Fruit fly (Drosophila melanogaster): Measurements from ENCODE around the gene drongo.

Gene drongo

dm6 chr2L:866950-867744 lies 16.3 kb upstream of the drongo start:
- peak; percentile 43 for TF ChIP-seq Dfd (GFP tag; optimal IDR thresholded peaks at IDR 0.05)
- peak; percentile 74 for TF ChIP-seq Mio (GFP tag; optimal IDR thresholded peaks at IDR 0.05)
- peak; percentile 62 for TF ChIP-seq jim (GFP tag; optimal IDR thresholded peaks at IDR 0.05)
- no peak for TF ChIP-seq pan (optimal IDR thresholded peaks at IDR 0.05)
- peak; percentile 97 for TF ChIP-seq rgr (GFP tag; optimal IDR thresholded peaks at IDR 0.05)
- TF ChIP-seq CG32264 (GFP tag; optimal IDR thresholded peaks at IDR 0.05), result peak; percentile 95
- TF ChIP-seq brk (GFP tag; optimal IDR thresholded peaks at IDR 0.05), result peak; percentile 92
- no peak for TF ChIP-seq Abd-B (GFP tag; optimal IDR thresholded peaks at IDR 0.05)
- TF ChIP-seq Hr78 (GFP tag; optimal IDR thresholded peaks at IDR 0.05), result no peak
- peak; percentile 95 for TF ChIP-seq CG9705 (GFP tag; optimal IDR thresholded peaks at IDR 0.05)
- peak; percentile 88 for TF ChIP-seq Jra (GFP tag; optimal IDR thresholded peaks at IDR 0.05)
- TF ChIP-seq fru (GFP tag; optimal IDR thresholded peaks at IDR 0.05), result peak; percentile 99
- peak; percentile 92 for TF ChIP-seq sv (GFP tag; optimal IDR thresholded peaks at IDR 0.05)
- no peak for TF ChIP-seq dl (GFP tag; optimal IDR thresholded peaks at IDR 0.05; ENCODE audit: insufficient read depth in 1 of 2, partially characterized antibody in 2 of 2)
- no peak for TF ChIP-seq lola (GFP tag; optimal IDR thresholded peaks at IDR 0.05)
- peak; percentile 46 for TF ChIP-seq Rel (GFP tag; optimal IDR thresholded peaks at IDR 0.05)
- peak; percentile 82 for TF ChIP-seq Rel (tag; optimal IDR thresholded peaks at IDR 0.05)
- TF ChIP-seq woc (GFP tag; optimal IDR thresholded peaks at IDR 0.05), result peak; percentile 94
- peak; percentile 97 for TF ChIP-seq HLH106 (tag; optimal IDR thresholded peaks at IDR 0.05)
- no peak for TF ChIP-seq Myc (optimal IDR thresholded peaks at IDR 0.05)
- peak; percentile 98 for TF ChIP-seq ey (GFP tag; optimal IDR thresholded peaks at IDR 0.05)
- peak; percentile 97 for TF ChIP-seq Hnf4 (GFP tag; optimal IDR thresholded peaks at IDR 0.05)
- TF ChIP-seq foxo (GFP tag; optimal IDR thresholded peaks at IDR 0.05), result peak; percentile 83 to 97
- TF ChIP-seq GATAd (GFP tag; optimal IDR thresholded peaks at IDR 0.05), result peak; percentile 86
- TF ChIP-seq dsf (GFP tag; optimal IDR thresholded peaks at IDR 0.05; ENCODE audit: borderline replicate concordance), result peak; percentile 75
- peak; percentile 75 for TF ChIP-seq CrebA (GFP tag; optimal IDR thresholded peaks at IDR 0.05; ENCODE audit: borderline replicate concordance)
- no peak for TF ChIP-seq Vsx2 (GFP tag; optimal IDR thresholded peaks at IDR 0.05; ENCODE audit: partially characterized antibody)
- TF ChIP-seq psq (GFP tag; optimal IDR thresholded peaks at IDR 0.05), result peak; percentile 91
- no peak for TF ChIP-seq N (GFP tag; optimal IDR thresholded peaks at IDR 0.05)
- peak; percentile 98 for TF ChIP-seq h (GFP tag; optimal IDR thresholded peaks at IDR 0.05)
- no peak for TF ChIP-seq usp (GFP tag; optimal IDR thresholded peaks at IDR 0.05)
- peak; percentile 95 for TF ChIP-seq Sp1 (GFP tag; optimal IDR thresholded peaks at IDR 0.05)
- TF ChIP-seq br (GFP tag; optimal IDR thresholded peaks at IDR 0.05), result peak; percentile 97
- peak; percentile 95 for TF ChIP-seq tai (GFP tag; optimal IDR thresholded peaks at IDR 0.05)
- TF ChIP-seq Hr83 (GFP tag; optimal IDR thresholded peaks at IDR 0.05; ENCODE audit: poor library complexity, severe bottlenecking), result peak; percentile 75
- peak; percentile 97 for TF ChIP-seq sage (GFP tag; optimal IDR thresholded peaks at IDR 0.05)
- TF ChIP-seq Dif (GFP tag; optimal IDR thresholded peaks at IDR 0.05; ENCODE audit: partially characterized antibody), result no peak
- peak; percentile 96 for TF ChIP-seq OdsH (GFP tag; optimal IDR thresholded peaks at IDR 0.05)
- peak; percentile 92 for TF ChIP-seq dmrt93B (GFP tag; optimal IDR thresholded peaks at IDR 0.05)

dm6 chr2L:865851-866250 lies 15.0 kb upstream of the drongo start:
- peak; percentile 97 for TF ChIP-seq psq (GFP tag; optimal IDR thresholded peaks at IDR 0.05)
- peak; percentile 88 for TF ChIP-seq Mio (GFP tag; optimal IDR thresholded peaks at IDR 0.05)
- TF ChIP-seq Jra (GFP tag; optimal IDR thresholded peaks at IDR 0.05), result peak; percentile 95
- no peak for TF ChIP-seq Hr78 (GFP tag; optimal IDR thresholded peaks at IDR 0.05)
- peak; percentile 97 for TF ChIP-seq brk (GFP tag; optimal IDR thresholded peaks at IDR 0.05)
- TF ChIP-seq Dif (GFP tag; optimal IDR thresholded peaks at IDR 0.05; ENCODE audit: partially characterized antibody), result no peak
- TF ChIP-seq fru (GFP tag; optimal IDR thresholded peaks at IDR 0.05), result peak; percentile 99
- peak; percentile 89 for TF ChIP-seq Hr83 (GFP tag; optimal IDR thresholded peaks at IDR 0.05; ENCODE audit: poor library complexity, severe bottlenecking)
- TF ChIP-seq br (GFP tag; optimal IDR thresholded peaks at IDR 0.05), result peak; percentile 99
- TF ChIP-seq sage (GFP tag; optimal IDR thresholded peaks at IDR 0.05), result peak; percentile 98
- TF ChIP-seq dmrt93B (GFP tag; optimal IDR thresholded peaks at IDR 0.05), result peak; percentile 93
- TF ChIP-seq dl (GFP tag; optimal IDR thresholded peaks at IDR 0.05; ENCODE audit: insufficient read depth in 1 of 2, partially characterized antibody in 2 of 2), result no peak
- no peak for TF ChIP-seq Abd-B (GFP tag; optimal IDR thresholded peaks at IDR 0.05)
- peak; percentile 94 for TF ChIP-seq CrebA (GFP tag; optimal IDR thresholded peaks at IDR 0.05; ENCODE audit: borderline replicate concordance)
- no peak for TF ChIP-seq Vsx2 (GFP tag; optimal IDR thresholded peaks at IDR 0.05; ENCODE audit: partially characterized antibody)
- peak; percentile 99 for TF ChIP-seq h (GFP tag; optimal IDR thresholded peaks at IDR 0.05)
- peak; percentile 98 for TF ChIP-seq HLH106 (tag; optimal IDR thresholded peaks at IDR 0.05)
- peak; percentile 38 for TF ChIP-seq jim (GFP tag; optimal IDR thresholded peaks at IDR 0.05)
- peak; percentile 97 for TF ChIP-seq CG32264 (GFP tag; optimal IDR thresholded peaks at IDR 0.05)
- peak; percentile 99 for TF ChIP-seq Hnf4 (GFP tag; optimal IDR thresholded peaks at IDR 0.05)
- peak; percentile 98 for TF ChIP-seq OdsH (GFP tag; optimal IDR thresholded peaks at IDR 0.05)
- TF ChIP-seq Rel (GFP tag; optimal IDR thresholded peaks at IDR 0.05), result peak; percentile 93
- peak; percentile 84 for TF ChIP-seq Rel (tag; optimal IDR thresholded peaks at IDR 0.05)
- TF ChIP-seq GATAd (GFP tag; optimal IDR thresholded peaks at IDR 0.05), result peak; percentile 92
- TF ChIP-seq dsf (GFP tag; optimal IDR thresholded peaks at IDR 0.05; ENCODE audit: borderline replicate concordance), result peak; percentile 92
- peak; percentile 96 to 99 for TF ChIP-seq foxo (GFP tag; optimal IDR thresholded peaks at IDR 0.05)
- TF ChIP-seq rgr (GFP tag; optimal IDR thresholded peaks at IDR 0.05), result peak; percentile 99
- peak; percentile 99 for TF ChIP-seq ey (GFP tag; optimal IDR thresholded peaks at IDR 0.05)
- peak; percentile 96 for TF ChIP-seq sv (GFP tag; optimal IDR thresholded peaks at IDR 0.05)
- TF ChIP-seq Myc (optimal IDR thresholded peaks at IDR 0.05), result no peak
- TF ChIP-seq N (GFP tag; optimal IDR thresholded peaks at IDR 0.05), result no peak
- TF ChIP-seq Sp1 (GFP tag; optimal IDR thresholded peaks at IDR 0.05), result peak; percentile 97
- TF ChIP-seq CG9705 (GFP tag; optimal IDR thresholded peaks at IDR 0.05), result peak; percentile 95
- TF ChIP-seq woc (GFP tag; optimal IDR thresholded peaks at IDR 0.05), result peak; percentile 95

All from whole organism, wandering third instar larva.